Fruit fly (Drosophila melanogaster): Measurements from ENCODE around the gene Pus7.

Pus7 gene

dm6 chr3L:8509567-8510109 is at the start of gene Pus7, which contains the start of gene ZC3H3 (continued):
- TF ChIP-seq CG8290 (GFP tag; optimal IDR thresholded peaks at IDR 0.05), result no peak
- TF ChIP-seq CG8290 (tag; optimal IDR thresholded peaks at IDR 0.05), result no peak
- no peak for TF ChIP-seq Doc3 (GFP tag; IDR thresholded peaks at IDR 0.05; ENCODE audit: partially characterized antibody)
- TF ChIP-seq PHDP (tag; optimal IDR thresholded peaks at IDR 0.05), result peak; percentile 52
- no peak for TF ChIP-seq Chrac-16 (GFP tag; optimal IDR thresholded peaks at IDR 0.05)
- TF ChIP-seq hbn (GFP tag; IDR thresholded peaks at IDR 0.05; ENCODE audit: partially characterized antibody), result no peak
- peak; percentile 16 for TF ChIP-seq unpg (GFP tag; optimal IDR thresholded peaks at IDR 0.05)
- TF ChIP-seq Fer1 (GFP tag; optimal IDR thresholded peaks at IDR 0.05), result peak; percentile 15
- TF ChIP-seq CG1024 (GFP tag; IDR thresholded peaks at IDR 0.05), result 0 out of 2 replicates have a peak, but pooled peaks have one; percentile 15
- no peak for TF ChIP-seq CG7556 (GFP tag; optimal IDR thresholded peaks at IDR 0.05)
- peak; percentile 56 for TF ChIP-seq pzg (GFP tag; optimal IDR thresholded peaks at IDR 0.05)
- peak; percentile 51 for TF ChIP-seq CG17829 (tag; optimal IDR thresholded peaks at IDR 0.05)
- TF ChIP-seq lilli (GFP tag; optimal IDR thresholded peaks at IDR 0.05), result peak; percentile 21
- peak; percentile 37 for TF ChIP-seq CG13424 (tag; optimal IDR thresholded peaks at IDR 0.05)
- TF ChIP-seq pho (GFP tag; optimal IDR thresholded peaks at IDR 0.05), result no peak
- TF ChIP-seq Mad (GFP tag; optimal IDR thresholded peaks at IDR 0.05), result no peak
- TF ChIP-seq Stat92E (GFP tag; optimal IDR thresholded peaks at IDR 0.05), result no peak
- TF ChIP-seq CG14050 (GFP tag; IDR thresholded peaks at IDR 0.05), result no peak; the same call in 2 of the 3 replicates
- no peak for TF ChIP-seq CG2129 (GFP tag; IDR thresholded peaks at IDR 0.05; ENCODE audit: partially characterized antibody)
- TF ChIP-seq ken (GFP tag; IDR thresholded peaks at IDR 0.05), result no peak
- TF ChIP-seq CG10979 (tag; optimal IDR thresholded peaks at IDR 0.05), result peak; percentile 2
- TF ChIP-seq Lhr (GFP tag; optimal IDR thresholded peaks at IDR 0.05), result peak; percentile 6
- TF ChIP-seq sug (tag; optimal IDR thresholded peaks at IDR 0.05), result peak; percentile 26
- TF ChIP-seq dmrt99B (tag; optimal IDR thresholded peaks at IDR 0.05), result no peak
- TF ChIP-seq CG8089 (GFP tag; optimal IDR thresholded peaks at IDR 0.05), result no peak
- TF ChIP-seq slp2 (GFP tag; optimal IDR thresholded peaks at IDR 0.05), result no peak
- TF ChIP-seq CG5245 (GFP tag; optimal IDR thresholded peaks at IDR 0.05), result no peak
- peak in 1 of 2 experiments; percentile 7 for TF ChIP-seq Pdp1 (GFP tag; optimal IDR thresholded peaks at IDR 0.05)
- no peak for TF ChIP-seq CG33213 (GFP tag; optimal IDR thresholded peaks at IDR 0.05)
- no peak for TF ChIP-seq CG31441 (GFP tag; IDR thresholded peaks at IDR 0.05)
- no peak for TF ChIP-seq disco-r (GFP tag; optimal IDR thresholded peaks at IDR 0.05)
- no peak for TF ChIP-seq Tbp (GFP tag; optimal IDR thresholded peaks at IDR 0.05)
- TF ChIP-seq ash1 (GFP tag; optimal IDR thresholded peaks at IDR 0.05), result no peak
- TF ChIP-seq GATAe (GFP tag; conservative IDR thresholded peaks at IDR 0.05), result no peak
- peak; percentile 27 for TF ChIP-seq tin (GFP tag; optimal IDR thresholded peaks at IDR 0.05)
- no peak for TF ChIP-seq pnt (GFP tag; optimal IDR thresholded peaks at IDR 0.05)
- TF ChIP-seq Atf3 (GFP tag; optimal IDR thresholded peaks at IDR 0.05), result no peak
- TF ChIP-seq CG12155 (GFP tag; optimal IDR thresholded peaks at IDR 0.05), result no peak

- peak; percentile 8 for TF ChIP-seq CG2712 (tag; optimal IDR thresholded peaks at IDR 0.05)
- peak; percentile 17; the same call in 1 of the 2 replicates for TF ChIP-seq Drgx (GFP tag; IDR thresholded peaks at IDR 0.05)
- no peak for TF ChIP-seq onecut (GFP tag; IDR thresholded peaks at IDR 0.05)
- TF ChIP-seq vvl (GFP tag; IDR thresholded peaks at IDR 0.05), result peak; percentile 33; the same call in 1 of the 2 replicates
- no peak for TF ChIP-seq CG17385 (GFP tag; optimal IDR thresholded peaks at IDR 0.05)
- TF ChIP-seq dm (GFP tag; optimal IDR thresholded peaks at IDR 0.05), result no peak
- 0 out of 2 replicates have a peak, but pooled peaks have one; percentile 8 for TF ChIP-seq CG4730 (GFP tag; IDR thresholded peaks at IDR 0.05)
- TF ChIP-seq D19A (tag; optimal IDR thresholded peaks at IDR 0.05), result no peak
- TF ChIP-seq Oaz (GFP tag; IDR thresholded peaks at IDR 0.05), result 0 out of 2 replicates have a peak, but pooled peaks have one; percentile 19
- peak; percentile 18 for TF ChIP-seq CG4424 (GFP tag; optimal IDR thresholded peaks at IDR 0.05)
- TF ChIP-seq nom (GFP tag; optimal IDR thresholded peaks at IDR 0.05), result peak; percentile 18
- no peak for TF ChIP-seq CG6791 (GFP tag; IDR thresholded peaks at IDR 0.05; ENCODE audit: partially characterized antibody)
- TF ChIP-seq sens (GFP tag), result peak; percentile 55
These were observed 49.5 kb upstream of the Pus7 start for dm6 chr3L:8460050-8460878.

Data from whole organism, embryonic.